Worm (Caenorhabditis elegans): ENCODE data around the gene ndua-12.
A peak's percentile ranks its signal among the peaks of the same experiment; 100 is the strongest.

ndua-12 gene

DNA sequence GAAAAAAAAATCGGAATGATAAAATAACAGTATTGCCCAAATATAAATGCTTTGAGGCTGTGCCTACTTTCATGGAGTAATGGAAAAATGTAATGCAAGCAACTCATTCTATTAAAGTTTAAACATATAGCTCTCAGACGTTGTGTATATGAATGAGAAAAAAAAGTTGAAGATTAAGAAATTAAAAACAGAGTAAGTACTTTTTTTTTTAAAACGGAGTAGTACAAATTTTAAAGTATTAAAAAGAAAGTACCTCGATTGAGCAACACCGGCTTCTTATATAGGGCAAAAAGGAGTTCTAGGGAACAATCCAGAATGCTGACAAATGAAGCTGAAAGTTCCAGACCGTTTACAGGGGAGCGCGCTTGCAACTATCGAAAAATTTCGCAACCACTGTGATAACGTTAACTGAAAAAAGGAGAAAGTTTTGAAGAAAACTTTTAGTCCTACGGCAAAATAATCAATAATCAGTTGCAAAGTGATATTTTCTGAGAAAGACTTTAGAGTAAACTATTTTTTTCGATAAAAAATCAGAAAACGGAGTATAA is 8.4 kb downstream of the ndua-12 start:
- TF ChIP-seq mep-1 (tag; optimal IDR thresholded peaks at IDR 0.05) = peak; percentile 61
- TF ChIP-seq nhr-77 (tag; optimal IDR thresholded peaks at IDR 0.05) = peak; percentile 4
- no peak for TF ChIP-seq daf-16 (GFP tag; optimal IDR thresholded peaks at IDR 0.05)
- peak; percentile 70 for TF ChIP-seq daf-16 (tag; optimal IDR thresholded peaks at IDR 0.05)
- TF ChIP-seq mdt-29 (GFP tag; IDR thresholded peaks at IDR 0.05) = peak; percentile 46; the same call in 1 of the 2 replicates
- TF ChIP-seq T26A8.4 (GFP tag; IDR thresholded peaks at IDR 0.05) = 0 out of 2 replicates have a peak, but pooled peaks have one; percentile 20
- TF ChIP-seq arid-1 (GFP tag; conservative IDR thresholded peaks at IDR 0.05) = 0 out of 2 replicates have a peak, but pooled peaks have one; percentile 6
- TF ChIP-seq sdz-12 (GFP tag; optimal IDR thresholded peaks at IDR 0.05) = no peak
- TF ChIP-seq lin-38 (GFP tag; IDR thresholded peaks at IDR 0.05) = peak; percentile 85
- peak; percentile 29 for TF ChIP-seq hlh-30 (tag; optimal IDR thresholded peaks at IDR 0.05; ENCODE audit: insufficient read depth)
- peak; percentile 77 for TF ChIP-seq lin-13 (GFP tag; optimal IDR thresholded peaks at IDR 0.05)
- TF ChIP-seq zag-1 (tag; optimal IDR thresholded peaks at IDR 0.05) = no peak
- TF ChIP-seq hlh-11 (tag; optimal IDR thresholded peaks at IDR 0.05) = peak; percentile 31
- peak; percentile 48 for TF ChIP-seq T20F7.1 (GFP tag; optimal IDR thresholded peaks at IDR 0.05)
- no peak for TF ChIP-seq zfp-3 (GFP tag; conservative IDR thresholded peaks at IDR 0.05)
- peak; percentile 40 for TF ChIP-seq mes-2 (tag; optimal IDR thresholded peaks at IDR 0.05; ENCODE audit: poor library complexity, severe bottlenecking)
- peak in 1 of 2 experiments; percentile 40 for TF ChIP-seq lsy-2 (tag; optimal IDR thresholded peaks at IDR 0.05)
- TF ChIP-seq Y75B8A.6 (GFP tag; IDR thresholded peaks at IDR 0.05) = no peak
- peak; percentile 92 for TF ChIP-seq dve-1 (tag; optimal IDR thresholded peaks at IDR 0.05; ENCODE audit: insufficient read depth)
- peak; percentile 71 for TF ChIP-seq zip-2 (tag; optimal IDR thresholded peaks at IDR 0.05)

DNA sequence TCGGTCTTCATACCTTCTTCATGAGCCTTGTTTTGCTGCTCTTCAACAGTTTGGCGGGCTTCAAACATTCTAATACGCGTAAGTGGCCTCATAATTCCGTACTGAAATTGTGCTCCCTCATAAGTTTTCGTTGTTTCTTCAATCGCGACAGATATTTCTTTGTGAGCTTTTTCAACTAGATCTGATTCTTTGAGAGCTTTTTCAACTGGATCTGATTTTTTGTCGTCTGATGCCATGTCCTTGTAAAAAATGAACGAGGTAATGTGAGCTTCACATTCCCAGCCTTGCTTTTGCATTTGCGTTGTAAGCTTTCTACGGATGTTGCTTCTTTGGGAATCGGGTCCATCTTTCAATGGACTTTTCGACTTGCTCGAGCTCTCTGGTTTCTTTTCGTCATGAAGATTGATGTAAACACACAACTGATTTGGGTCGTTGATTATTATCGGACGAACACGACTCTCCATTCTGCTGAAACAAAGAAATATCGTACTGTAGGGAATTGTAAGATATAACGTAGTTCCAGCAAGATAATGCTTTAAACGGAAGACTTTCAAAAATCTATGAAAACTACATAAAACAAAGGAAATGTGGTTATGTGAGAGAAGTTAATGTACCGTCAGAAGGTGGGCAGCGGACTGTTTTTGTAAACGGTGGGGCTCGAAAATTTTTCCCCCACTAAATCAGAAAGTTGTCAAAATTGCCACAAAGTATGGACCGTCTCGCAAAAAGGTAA is 9.3 kb downstream of the ndua-12 start, which contains the start of gene Y94H6A.10:
TSS of gene Y94H6A.10 (minus strand) at position 464 of the 733 bp plus-strand sequence.
- TF ChIP-seq R02D3.7 (tag; optimal IDR thresholded peaks at IDR 0.05) (no peak), pqm-1 (tag; optimal IDR thresholded peaks at IDR 0.05) (no peak), nhr-102 (tag; optimal IDR thresholded peaks at IDR 0.05) (no peak), zip-11 (GFP tag; IDR thresholded peaks at IDR 0.05) (no peak), D1046.2 (GFP tag; IDR thresholded peaks at IDR 0.05) (no peak), ama-1 (optimal IDR thresholded peaks at IDR 0.05) (peak; percentile 79), dmd-6 (GFP tag; IDR thresholded peaks at IDR 0.05) (no peak), F44E2.7 (GFP tag; IDR thresholded peaks at IDR 0.05) (no peak), aha-1 (tag) (peak; percentile 97), skn-1 (tag; optimal IDR thresholded peaks at IDR 0.05) (no peak), F10B5.3 (tag; optimal IDR thresholded peaks at IDR 0.05) (no peak), lin-29 (GFP tag; IDR thresholded peaks at IDR 0.05) (no peak), mdt-29 (GFP tag; IDR thresholded peaks at IDR 0.05) (no peak), daf-16 (GFP tag; optimal IDR thresholded peaks at IDR 0.05) (no peak), daf-16 (tag; optimal IDR thresholded peaks at IDR 0.05) (peak; percentile 18), unc-130 (GFP tag; optimal IDR thresholded peaks at IDR 0.05) (no peak), arid-1 (GFP tag; conservative IDR thresholded peaks at IDR 0.05) (0 out of 2 replicates have a peak, but pooled peaks have one; percentile 7), unc-62 (GFP tag; optimal IDR thresholded peaks at IDR 0.05 in 1 of 2) (peak in 1 of 2 experiments; percentile 72), unc-62 (tag; optimal IDR thresholded peaks at IDR 0.05) (no peak), lin-13 (GFP tag; optimal IDR thresholded peaks at IDR 0.05) (peak; percentile 44), egl-43 (GFP tag; IDR thresholded peaks at IDR 0.05) (0 out of 2 replicates have a peak, but pooled peaks have one; percentile 26), Y5F2A.4 (GFP tag; optimal IDR thresholded peaks at IDR 0.05) (no peak), lir-3 (tag; optimal IDR thresholded peaks at IDR 0.05) (no peak)

Measured in whole organism, L4 larva.